Worm (Caenorhabditis elegans): Measurements from ENCODE around the gene F09C6.13.

The F09C6.13 gene

DNA sequence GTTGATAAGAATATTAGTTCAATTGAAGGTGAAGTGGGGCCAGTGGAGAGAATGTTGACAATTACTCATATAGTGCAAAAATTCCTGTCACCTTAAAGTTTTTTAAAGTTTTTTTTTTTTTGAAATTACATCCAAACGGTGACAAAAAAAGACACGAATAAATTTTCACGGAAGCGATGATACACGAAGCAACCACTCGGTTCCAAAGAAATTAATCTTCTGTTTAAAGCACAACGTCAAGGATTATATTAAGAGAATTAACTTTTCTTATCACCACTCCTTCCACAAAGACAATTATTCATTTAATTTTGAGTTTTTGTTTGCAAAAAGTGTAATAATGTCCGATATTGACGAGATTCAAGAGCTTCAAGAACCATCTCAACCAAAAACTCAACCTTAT, 19.4 kb upstream of the F09C6.13 start, which contains the start of gene clec-28:
Gene clec-28, plus strand, starts transcription at position 301 of the 400 bp plus-strand sequence.
- TF ChIP-seq nhr-11 (tag; optimal IDR thresholded peaks at IDR 0.05) (no peak), lin-39 (tag; optimal IDR thresholded peaks at IDR 0.05) (no peak), blmp-1 (tag; optimal IDR thresholded peaks at IDR 0.05; ENCODE audit: insufficient read depth) (no peak), lsy-2 (tag; optimal IDR thresholded peaks at IDR 0.05) (no peak), dmd-4 (tag; optimal IDR thresholded peaks at IDR 0.05) (no peak), ceh-82 (tag; optimal IDR thresholded peaks at IDR 0.05) (no peak), nhr-25 (tag; optimal IDR thresholded peaks at IDR 0.05) (no peak), nhr-21 (tag; optimal IDR thresholded peaks at IDR 0.05) (no peak), alr-1 (tag; optimal IDR thresholded peaks at IDR 0.05) (no peak), gmeb-1 (tag; optimal IDR thresholded peaks at IDR 0.05) (no peak), unc-62 (GFP tag; optimal IDR thresholded peaks at IDR 0.05) (no peak), sem-4 (tag; optimal IDR thresholded peaks at IDR 0.05) (no peak), crh-2 (tag; optimal IDR thresholded peaks at IDR 0.05) (no peak), nhr-77 (tag; optimal IDR thresholded peaks at IDR 0.05) (no peak), ama-1 (optimal IDR thresholded peaks at IDR 0.05) (no peak)

DNA sequence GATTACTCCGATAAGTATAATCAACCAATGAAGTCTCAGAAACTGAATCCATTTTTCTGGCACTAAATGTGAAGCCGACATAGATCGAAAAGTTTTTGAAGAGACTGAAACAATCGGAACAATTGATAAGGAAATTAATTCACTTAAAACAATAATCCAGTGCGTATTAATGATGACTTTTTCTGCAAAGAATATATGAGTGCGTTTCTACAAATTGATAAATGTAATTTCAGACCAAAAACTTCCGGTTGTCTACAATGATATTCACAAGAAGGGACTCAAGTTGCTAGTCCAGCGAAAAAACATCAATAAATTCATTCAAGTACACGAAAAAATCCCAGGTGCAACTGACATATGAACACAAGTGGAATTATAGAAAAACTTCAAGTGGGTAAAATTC, 15.1 kb upstream of the F09C6.13 start, which contains the start of gene clec-33:
Gene clec-33, minus strand, starts transcription at position 101 of the 400 bp plus-strand sequence.
- TF ChIP-seq sem-4 (tag; optimal IDR thresholded peaks at IDR 0.05) (no peak), nhr-237 (tag; optimal IDR thresholded peaks at IDR 0.05) (no peak), mab-5 (tag; optimal IDR thresholded peaks at IDR 0.05) (no peak), aly-2 (tag; optimal IDR thresholded peaks at IDR 0.05) (no peak), unc-55 (GFP tag; optimal IDR thresholded peaks at IDR 0.05) (no peak), lin-39 (tag; optimal IDR thresholded peaks at IDR 0.05) (no peak), lin-13 (GFP tag; optimal IDR thresholded peaks at IDR 0.05) (no peak), crh-2 (tag; optimal IDR thresholded peaks at IDR 0.05) (no peak), R02D3.7 (tag; optimal IDR thresholded peaks at IDR 0.05) (no peak), peb-1 (tag; optimal IDR thresholded peaks at IDR 0.05) (no peak), nhr-10 (tag; optimal IDR thresholded peaks at IDR 0.05) (no peak), alr-1 (tag; optimal IDR thresholded peaks at IDR 0.05) (no peak), lin-11 (tag; optimal IDR thresholded peaks at IDR 0.05) (no peak), Y55F3AM.14 (GFP tag; optimal IDR thresholded peaks at IDR 0.05) (no peak), elt-3 (tag; optimal IDR thresholded peaks at IDR 0.05) (no peak), ZK546.5 (tag; optimal IDR thresholded peaks at IDR 0.05) (no peak), C34F6.9 (tag; optimal IDR thresholded peaks at IDR 0.05) (no peak), unc-39 (tag; optimal IDR thresholded peaks at IDR 0.05) (no peak), unc-62 (GFP tag; optimal IDR thresholded peaks at IDR 0.05) (no peak)

DNA sequence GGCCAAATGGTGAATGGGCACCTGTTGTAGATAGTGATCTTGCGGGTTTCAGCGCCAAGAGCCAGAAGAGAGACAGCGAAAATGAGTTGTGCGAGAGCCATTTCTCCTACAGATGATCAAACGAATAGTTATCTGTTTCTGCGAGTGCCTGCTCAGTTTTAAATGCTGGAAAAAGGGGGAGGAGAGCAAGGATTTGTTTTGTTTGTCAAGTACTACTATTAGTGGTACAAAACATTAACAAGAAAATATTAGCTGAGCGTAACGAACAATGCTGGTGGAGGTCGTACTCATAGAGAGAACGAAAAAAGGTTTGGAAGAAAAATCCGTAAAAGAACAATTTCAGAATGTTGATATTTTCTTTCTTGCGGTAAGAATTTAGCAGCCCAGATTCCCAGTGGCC, 13.5 kb upstream of the F09C6.13 start, which contains the start of gene thn-4:
Gene thn-4, minus strand, starts transcription at position 101 of the 400 bp plus-strand sequence.
- no peak for TF ChIP-seq lin-13 (GFP tag; optimal IDR thresholded peaks at IDR 0.05)
- TF ChIP-seq aly-2 (tag; optimal IDR thresholded peaks at IDR 0.05), result no peak
- no peak for TF ChIP-seq mbf-1 (tag; optimal IDR thresholded peaks at IDR 0.05)
- TF ChIP-seq nhr-21 (tag; optimal IDR thresholded peaks at IDR 0.05), result no peak
- TF ChIP-seq ceh-82 (tag; optimal IDR thresholded peaks at IDR 0.05), result no peak

DNA sequence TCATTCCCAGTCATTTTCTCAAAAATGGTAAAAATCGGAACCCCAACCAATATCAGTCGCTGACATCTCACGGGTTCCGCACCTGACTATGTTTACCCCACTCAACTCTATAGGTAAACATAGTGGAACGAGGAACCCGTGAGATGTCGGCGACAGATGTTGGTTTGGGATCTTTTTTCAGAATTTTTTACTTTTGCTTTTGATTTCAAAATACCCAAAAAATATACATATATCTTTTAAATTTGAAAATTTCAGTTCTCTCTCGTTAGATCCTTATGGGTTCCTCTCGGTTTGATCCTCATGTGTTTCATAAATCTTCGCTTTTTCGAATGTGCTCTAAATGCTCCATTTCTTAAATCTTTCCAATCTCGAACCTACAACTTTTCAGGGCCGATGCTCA, 11.2 kb upstream of the F09C6.13 start, which contains the start of gene srw-23:
Gene srw-23, plus strand, starts transcription at position 301 of the 400 bp plus-strand sequence.
- TF ChIP-seq sem-4 (tag; optimal IDR thresholded peaks at IDR 0.05) (no peak), alr-1 (tag; optimal IDR thresholded peaks at IDR 0.05) (no peak), snpc-4 (tag; optimal IDR thresholded peaks at IDR 0.05) (no peak), C34F6.9 (tag; optimal IDR thresholded peaks at IDR 0.05) (no peak), nhr-12 (tag; optimal IDR thresholded peaks at IDR 0.05) (no peak), R02D3.7 (tag; optimal IDR thresholded peaks at IDR 0.05) (no peak), sma-3 (GFP tag; optimal IDR thresholded peaks at IDR 0.05) (no peak), elt-1 (tag; optimal IDR thresholded peaks at IDR 0.05) (no peak), nhr-11 (tag; optimal IDR thresholded peaks at IDR 0.05) (no peak), lin-13 (GFP tag; optimal IDR thresholded peaks at IDR 0.05) (no peak), peb-1 (tag; optimal IDR thresholded peaks at IDR 0.05) (no peak), egl-27 (tag; optimal IDR thresholded peaks at IDR 0.05) (no peak), unc-62 (GFP tag; optimal IDR thresholded peaks at IDR 0.05) (no peak), elt-3 (tag; optimal IDR thresholded peaks at IDR 0.05) (no peak), sma-9 (GFP tag; optimal IDR thresholded peaks at IDR 0.05) (no peak), sma-9 (tag; optimal IDR thresholded peaks at IDR 0.05) (no peak), ztf-1 (GFP tag; conservative IDR thresholded peaks at IDR 0.05) (no peak)
